Fruit fly (Drosophila melanogaster) whole organism, embryonic: Measurements from ENCODE around the gene CG10841.

Source experiments
- ATbp ChIP-seq: fragments of 200-800 bp; sonication (Bioruptor generic); optimal IDR thresholded peaks from 2 replicates; lab custom pipeline; 2017; ENCODE audit warnings: missing biosample characterization, mild to moderate bottlenecking, missing genetic modification characterization, missing genetic modification reagents
- Bdp1 ChIP-seq: fragments of 200-800 bp; sonication (Bioruptor generic); optimal IDR thresholded peaks from 3 replicates; lab custom pipeline; 2016; ENCODE audit warnings: missing biosample characterization, missing genetic modification characterization
- C15 ChIP-seq: fragments of 200-800 bp; sonication (Bioruptor generic); IDR thresholded peaks from 3 replicates; pipeline ENCODE4 v1.3.6; 2022; ENCODE audit warnings: missing biosample characterization, missing genetic modification characterization
- CG1024 ChIP-seq: fragments of 200-800 bp; sonication (Bioruptor generic); IDR thresholded peaks from 2 replicates; pipeline ENCODE4 v1.3.6; 2022; ENCODE audit warnings: missing biosample characterization, missing genetic modification characterization
- CG10654 ChIP-seq: fragments of 200-800 bp; sonication (Bioruptor generic); optimal IDR thresholded peaks from 2 replicates; lab custom pipeline; 2016; ENCODE audit warnings: missing biosample characterization, missing genetic modification characterization
- CG11456 ChIP-seq: fragments of 200-800 bp; sonication (Bioruptor generic); IDR thresholded peaks from 3 replicates; pipeline ENCODE4 v1.3.6; 2022; ENCODE audit warnings: missing biosample characterization, missing genetic modification characterization
- CG12299 ChIP-seq: fragments of 200-800 bp; sonication (Bioruptor generic); optimal IDR thresholded peaks from 2 replicates; lab custom pipeline; 2018; ENCODE audit warnings: missing biosample characterization, mild to moderate bottlenecking, missing genetic modification characterization
- CG14014 ChIP-seq: fragments of 200-800 bp; sonication (Bioruptor generic); IDR thresholded peaks from 2 replicates; pipeline ENCODE4 v1.3.6; 2022; ENCODE audit warnings: missing biosample characterization, missing genetic modification characterization
- CG17186 ChIP-seq: fragments of 200-800 bp; sonication (Bioruptor generic); optimal IDR thresholded peaks from 3 replicates; lab custom pipeline; 2017; ENCODE audit warnings: missing biosample characterization, missing genetic modification reagents, missing genetic modification characterization
- CG17612 ChIP-seq: fragments of 200-800 bp; sonication (Bioruptor generic); IDR thresholded peaks from 2 replicates; pipeline ENCODE4 v1.3.6; 2022; ENCODE audit warnings: missing biosample characterization, missing genetic modification characterization
- CG18011 ChIP-seq: fragments of 200-800 bp; sonication (Bioruptor generic); optimal IDR thresholded peaks from 2 replicates; lab custom pipeline; 2017; ENCODE audit warnings: missing biosample characterization, missing genetic modification characterization, mild to moderate bottlenecking, moderate library complexity, missing genotype
- CG31224 ChIP-seq: fragments of 200-800 bp; sonication (Bioruptor generic); IDR thresholded peaks from 2 replicates; pipeline ENCODE4 v1.3.6; 2022; ENCODE audit warnings: missing biosample characterization, missing genetic modification characterization
- CG32767 ChIP-seq: fragments of 200-800 bp; sonication (Bioruptor generic); IDR thresholded peaks from 2 replicates; pipeline ENCODE4 v1.3.6; 2022; ENCODE audit warnings: missing biosample characterization, missing genetic modification characterization
- CG34422 ChIP-seq: fragments of 200-800 bp; sonication (Bioruptor generic); IDR thresholded peaks from 3 replicates; pipeline ENCODE4 v1.3.6; 2022; ENCODE audit warnings: missing biosample characterization, missing genetic modification characterization
- CG4424 ChIP-seq: fragments of 200-800 bp; sonication (Bioruptor generic); optimal IDR thresholded peaks from 3 replicates; lab custom pipeline; 2016; ENCODE audit warnings: missing biosample characterization, missing genetic modification characterization
- CG4730 ChIP-seq: fragments of 200-800 bp; sonication (Bioruptor generic); IDR thresholded peaks from 2 replicates; pipeline ENCODE4 v1.3.6; 2022; ENCODE audit warnings: missing biosample characterization, missing genetic modification characterization
- CG7839 ChIP-seq: fragments of 200-800 bp; sonication (Bioruptor generic); optimal IDR thresholded peaks from 3 replicates; lab custom pipeline; 2018; ENCODE audit warnings: missing biosample characterization, mild to moderate bottlenecking, missing genetic modification characterization, moderate library complexity
- CG7987 ChIP-seq: fragments of 200-800 bp; sonication (Bioruptor generic); optimal IDR thresholded peaks from 2 replicates; lab custom pipeline; 2018; ENCODE audit warnings: missing biosample characterization, mild to moderate bottlenecking, missing genetic modification characterization, moderate library complexity
- CG9437 ChIP-seq: fragments of 200-800 bp; sonication (Bioruptor generic); optimal IDR thresholded peaks from 2 replicates; lab custom pipeline; 2018; ENCODE audit warnings: missing biosample characterization, mild to moderate bottlenecking, missing genetic modification characterization
- CrebB ChIP-seq: fragments of 200-800 bp; sonication (Bioruptor generic); optimal IDR thresholded peaks from 3 replicates; lab custom pipeline; 2018; ENCODE audit warnings: missing biosample characterization, mild to moderate bottlenecking, missing genetic modification characterization
- Dek ChIP-seq: fragments of 200-800 bp; sonication (Bioruptor generic); optimal IDR thresholded peaks from 3 replicates; lab custom pipeline; 2019; ENCODE audit warnings: missing biosample characterization, mild to moderate bottlenecking, missing genetic modification characterization, moderate library complexity
- Gsc ChIP-seq: fragments of 200-800 bp; sonication (Bioruptor generic); IDR thresholded peaks from 2 replicates; pipeline ENCODE4 v1.3.6; 2022; ENCODE audit warnings: missing biosample characterization, missing genetic modification characterization
- Hr3 ChIP-seq: fragments of 200-800 bp; sonication (Bioruptor generic); optimal IDR thresholded peaks from 3 replicates; lab custom pipeline; 2016; ENCODE audit warnings: missing biosample characterization, missing genetic modification characterization
- Hr78 ChIP-seq, 2 experiments: fragments of 200-800 bp in 1 of 2; fragments of >200 bp in 1 of 2; sonication (Bioruptor generic) in 1 of 2; optimal IDR thresholded peaks; 2 replicates each; lab custom pipeline; 2017 to 2019; ENCODE audit warnings: missing biosample characterization in 2 of 2, missing genetic modification characterization in 2 of 2, mild to moderate bottlenecking in 1 of 2, moderate library complexity in 1 of 2
- Meics ChIP-seq: fragments of 200-800 bp; sonication (Bioruptor generic); optimal IDR thresholded peaks from 2 replicates; lab custom pipeline; 2017; ENCODE audit warnings: missing biosample characterization, mild to moderate bottlenecking, missing genetic modification characterization
- Neu2 ChIP-seq: fragments of 200-800 bp; sonication (Bioruptor generic); optimal IDR thresholded peaks from 3 replicates; lab custom pipeline; 2016; ENCODE audit warnings: missing biosample characterization, missing genetic modification characterization, borderline replicate concordance
- Ravus ChIP-seq: fragments of 200-800 bp; sonication (Bioruptor generic); IDR thresholded peaks from 2 replicates; pipeline ENCODE4 v1.3.6; 2022; ENCODE audit warnings: missing biosample characterization, missing genetic modification characterization
- Sry-δ ChIP-seq: fragments of 200-800 bp; sonication (Bioruptor generic); optimal IDR thresholded peaks from 2 replicates; lab custom pipeline; 2016; ENCODE audit warnings: missing biosample characterization, missing genetic modification characterization
- Usf ChIP-seq: fragments of 200-800 bp; sonication (Bioruptor generic); optimal IDR thresholded peaks from 2 replicates; lab custom pipeline; 2017; ENCODE audit warnings: missing genotype, missing biosample characterization, missing genetic modification characterization
- Xbp1 ChIP-seq: fragments of 200-800 bp; sonication (Bioruptor generic); optimal IDR thresholded peaks from 3 replicates; lab custom pipeline; 2016; ENCODE audit warnings: missing biosample characterization, mild to moderate bottlenecking, missing genetic modification characterization
- YL-1 ChIP-seq: fragments of 200-800 bp; sonication (Bioruptor generic); optimal IDR thresholded peaks from 3 replicates; lab custom pipeline; 2017; ENCODE audit warnings: missing biosample characterization, mild to moderate bottlenecking, missing genetic modification characterization
- ara ChIP-seq: fragments of 200-800 bp; sonication (Bioruptor generic); IDR thresholded peaks from 2 replicates; pipeline ENCODE4 v1.3.6; 2022; ENCODE audit warnings: missing biosample characterization, missing genetic modification characterization
- br ChIP-seq: fragments of >200 bp; optimal IDR thresholded peaks from 2 replicates; lab custom pipeline; 2017
- cad ChIP-seq: fragments of >200 bp; optimal IDR thresholded peaks from 2 replicates; lab custom pipeline; 2017; ENCODE audit warnings: missing biosample characterization, missing genetic modification characterization
- cato ChIP-seq: fragments of 200-800 bp; sonication (Bioruptor generic); optimal IDR thresholded peaks from 2 replicates; lab custom pipeline; 2016; ENCODE audit warnings: missing biosample characterization, missing genetic modification characterization, borderline replicate concordance
- cg ChIP-seq: fragments of 200-800 bp; sonication (Bioruptor generic); optimal IDR thresholded peaks from 3 replicates; lab custom pipeline; 2019; ENCODE audit warnings: missing biosample characterization, mild to moderate bottlenecking, missing genetic modification characterization, moderate library complexity
- ci ChIP-seq: fragments of 200-800 bp; sonication (Bioruptor generic); IDR thresholded peaks from 3 replicates; pipeline ENCODE4 v1.3.6; 2022; ENCODE audit warnings: missing biosample characterization, missing genetic modification characterization
- croc ChIP-seq: fragments of 200-800 bp; sonication (Bioruptor generic); conservative IDR thresholded peaks from 3 replicates; pipeline ENCODE4 v1.3.6; 2022; ENCODE audit warnings: missing biosample characterization, missing genetic modification characterization
- lab ChIP-seq: fragments of 200-800 bp; sonication (Bioruptor generic); optimal IDR thresholded peaks from 3 replicates; lab custom pipeline; 2017; ENCODE audit warnings: missing biosample characterization, missing genetic modification characterization, mild to moderate bottlenecking, moderate library complexity, missing genetic modification reagents
- nom ChIP-seq: fragments of 200-800 bp; sonication (Bioruptor generic); optimal IDR thresholded peaks from 2 replicates; lab custom pipeline; 2017; ENCODE audit warnings: missing biosample characterization, missing genetic modification characterization, mild to moderate bottlenecking, moderate library complexity, missing genetic modification reagents
- phol ChIP-seq: fragments of 200-800 bp; sonication (Bioruptor generic); optimal IDR thresholded peaks from 3 replicates; lab custom pipeline; 2018; ENCODE audit warnings: missing biosample characterization, mild to moderate bottlenecking, missing genetic modification characterization, moderate library complexity
- pnt ChIP-seq: fragments of 200-800 bp; sonication (Bioruptor generic); optimal IDR thresholded peaks from 3 replicates; lab custom pipeline; 2016; ENCODE audit warnings: missing biosample characterization, missing genetic modification characterization
- psq ChIP-seq: fragments of 200-800 bp; sonication (Bioruptor generic); optimal IDR thresholded peaks from 2 replicates; lab custom pipeline; 2017; ENCODE audit warnings: missing biosample characterization, missing genetic modification characterization
- sima ChIP-seq: fragments of 200-800 bp; sonication (Bioruptor generic); optimal IDR thresholded peaks from 2 replicates; lab custom pipeline; 2016; ENCODE audit warnings: missing biosample characterization, missing genetic modification characterization
- sna ChIP-seq: fragments of 200-800 bp; sonication (Bioruptor generic); IDR thresholded peaks from 2 replicates; pipeline ENCODE4 v1.3.6; 2022; ENCODE audit warnings: missing biosample characterization, missing genetic modification characterization; ENCODE audit not compliant: partially characterized antibody
- sob ChIP-seq: fragments of 200-800 bp; sonication (Bioruptor generic); IDR thresholded peaks from 2 replicates; pipeline ENCODE4 v1.3.6; 2022; ENCODE audit warnings: missing biosample characterization, missing genetic modification characterization
- tx ChIP-seq: fragments of 200-800 bp; sonication (Bioruptor generic); optimal IDR thresholded peaks from 2 replicates; lab custom pipeline; 2016; ENCODE audit warnings: missing biosample characterization, missing genetic modification characterization
- wdn ChIP-seq: fragments of 200-800 bp; sonication (Bioruptor generic); IDR thresholded peaks from 2 replicates; pipeline ENCODE4 v1.3.6; 2022; ENCODE audit warnings: missing biosample characterization, missing genetic modification characterization
- wor ChIP-seq: fragments of 200-800 bp; sonication (Bioruptor generic); IDR thresholded peaks from 2 replicates; pipeline ENCODE4 v1.3.6; 2022; ENCODE audit warnings: missing biosample characterization, missing genetic modification characterization
- zfh1 ChIP-seq: fragments of 200-800 bp; sonication (Bioruptor generic); IDR thresholded peaks from 3 replicates; pipeline ENCODE4 v1.3.6; 2022; ENCODE audit warnings: missing biosample characterization, missing genetic modification characterization

The CG10841 gene

dm6 chr3R:13659865-13660738 is 28.4 kb downstream of the CG10841 start, which contains the start of gene Hrb87F (continued):
- TF ChIP-seq phol (tag; lab: Kevin White, UChicago) (peak; percentile 84), sob (GFP tag; lab: Robert Waterston, UW) (no peak; the same call in 1 of the 2 replicates), sima (GFP tag; lab: Kevin White, UChicago) (no peak), CG17612 (GFP tag; lab: Robert Waterston, UW) (no peak), CG31224 (no peak), CG4730 (GFP tag; lab: Robert Waterston, UW) (no peak), br (lab: Kevin White, UChicago) (no peak), Ravus (GFP tag; lab: Robert Waterston, UW) (no peak), CG11456 (GFP tag; lab: Robert Waterston, UW) (peak; percentile 40; the same call in 1 of the 3 replicates), Neu2 (GFP tag; lab: Kevin White, UChicago) (no peak), Dek (tag; lab: Kevin White, UChicago) (no peak), CrebB (tag; lab: Kevin White, UChicago) (peak; percentile 8), croc (GFP tag; lab: Robert Waterston, UW) (no peak), CG34422 (GFP tag; lab: Robert Waterston, UW) (peak; percentile 81; the same call in 1 of the 3 replicates), CG10654 (GFP tag; lab: Kevin White, UChicago) (no peak), CG7839 (tag; lab: Kevin White, UChicago) (no peak), lab (GFP tag; lab: Kevin White, UChicago) (no peak), Hr3 (no peak), CG14014 (GFP tag; lab: Robert Waterston, UW) (0 out of 2 replicates have a peak, but pooled peaks have one; percentile 5), wdn (GFP tag; lab: Robert Waterston, UW) (no peak), Hr78 (GFP tag; optimal IDR thresholded peaks at IDR 0.05; lab: Kevin White, UChicago) (no peak), ci (GFP tag; lab: Robert Waterston, UW) (peak; percentile 52; the same call in 1 of the 3 replicates), CG9437 (GFP tag; lab: Kevin White, UChicago) (no peak), cad (GFP tag; lab: Kevin White, UChicago) (peak; percentile 15), wor (no peak), Usf (GFP tag; lab: Kevin White, UChicago) (no peak), ATbp (GFP tag; lab: Kevin White, UChicago) (no peak), sna (no peak), Sry-δ (GFP tag; lab: Kevin White, UChicago) (peak; percentile 29), Xbp1 (GFP tag; lab: Kevin White, UChicago) (no peak), CG32767 (GFP tag; lab: Robert Waterston, UW) (no peak), Meics (GFP tag; lab: Kevin White, UChicago) (no peak), Gsc (GFP tag; lab: Robert Waterston, UW) (no peak), pnt (GFP tag; lab: Kevin White, UChicago) (no peak), psq (GFP tag; lab: Kevin White, UChicago) (no peak), YL-1 (GFP tag; lab: Kevin White, UChicago) (peak; percentile 67), CG18011 (GFP tag; lab: Kevin White, UChicago) (peak; percentile 92), CG17186 (no peak), tx (GFP tag; lab: Kevin White, UChicago) (no peak), cato (no peak), C15 (GFP tag; lab: Robert Waterston, UW) (no peak), CG7987 (peak; percentile 60), cg (peak; percentile 49), Bdp1 (GFP tag; lab: Kevin White, UChicago) (no peak), CG1024 (peak; percentile 87), ara (GFP tag; lab: Robert Waterston, UW) (no peak), nom (GFP tag; lab: Kevin White, UChicago) (peak; percentile 49), CG12299 (tag; lab: Kevin White, UChicago) (peak; percentile 41), CG4424 (GFP tag; lab: Kevin White, UChicago) (no peak), zfh1 (0 out of 3 replicates have a peak, but pooled peaks have one; percentile 60)
